Fruit fly (Drosophila melanogaster): ENCODE measurements around the gene Graf.

The Graf gene

dm6 chrX:15802880-15803650, 42.5 kb upstream of the Graf start (continued):
- TF ChIP-seq CG15601 (tag; optimal IDR thresholded peaks at IDR 0.05) (no peak), CG11085 (GFP tag; IDR thresholded peaks at IDR 0.05) (no peak), Side (GFP tag; optimal IDR thresholded peaks at IDR 0.05) (no peak), CG17186 (GFP tag; optimal IDR thresholded peaks at IDR 0.05) (no peak), CG6654 (GFP tag; optimal IDR thresholded peaks at IDR 0.05) (no peak), insv (GFP tag; optimal IDR thresholded peaks at IDR 0.05) (no peak), ase (GFP tag; IDR thresholded peaks at IDR 0.05) (no peak), scrt (GFP tag; optimal IDR thresholded peaks at IDR 0.05) (peak; percentile 14), phol (tag; optimal IDR thresholded peaks at IDR 0.05) (peak; percentile 43), cg (GFP tag; optimal IDR thresholded peaks at IDR 0.05) (no peak), Sox100B (GFP tag; optimal IDR thresholded peaks at IDR 0.05) (peak; percentile 20), sd (tag; optimal IDR thresholded peaks at IDR 0.05) (peak; percentile 30), CG12391 (tag; optimal IDR thresholded peaks at IDR 0.05) (peak; percentile 34), CG7745 (tag; optimal IDR thresholded peaks at IDR 0.05) (no peak), GATAe (GFP tag; conservative IDR thresholded peaks at IDR 0.05) (no peak), Gug (GFP tag; IDR thresholded peaks at IDR 0.05) (no peak), peb (GFP tag; IDR thresholded peaks at IDR 0.05) (no peak), CG33557 (GFP tag; optimal IDR thresholded peaks at IDR 0.05) (no peak), corto (GFP tag; optimal IDR thresholded peaks at IDR 0.05) (no peak), Dref (GFP tag; IDR thresholded peaks at IDR 0.05) (peak; percentile 81), CG17912 (GFP tag; optimal IDR thresholded peaks at IDR 0.05) (no peak), CG4282 (GFP tag; optimal IDR thresholded peaks at IDR 0.05) (no peak), cad (GFP tag; optimal IDR thresholded peaks at IDR 0.05) (no peak), mam (GFP tag; optimal IDR thresholded peaks at IDR 0.05) (peak; percentile 15), CG9932 (GFP tag; IDR thresholded peaks at IDR 0.05) (peak; percentile 62), CG2116 (GFP tag; optimal IDR thresholded peaks at IDR 0.05) (peak; percentile 36), CG8388 (GFP tag; optimal IDR thresholded peaks at IDR 0.05) (peak; percentile 32), en (GFP tag; optimal IDR thresholded peaks at IDR 0.05) (no peak), Ets65A (GFP tag) (peak; percentile 58), toy (GFP tag; IDR thresholded peaks at IDR 0.05) (no peak), HmgZ (tag; optimal IDR thresholded peaks at IDR 0.05) (no peak), Med (GFP tag) (peak; percentile 59), onecut (GFP tag; IDR thresholded peaks at IDR 0.05) (no peak), slbo (GFP tag; IDR thresholded peaks at IDR 0.05) (peak; percentile 41), nerfin-1 (tag; optimal IDR thresholded peaks at IDR 0.05) (no peak), ssp (GFP tag; IDR thresholded peaks at IDR 0.05) (peak; percentile 72), fd102C (GFP tag; optimal IDR thresholded peaks at IDR 0.05) (no peak), org-1 (GFP tag; optimal IDR thresholded peaks at IDR 0.05) (no peak), tgo (GFP tag; IDR thresholded peaks at IDR 0.05) (0 out of 3 replicates have a peak, but pooled peaks have one; percentile 17), eve (GFP tag; optimal IDR thresholded peaks at IDR 0.05) (peak in 1 of 2 experiments; percentile 38), Tbp (GFP tag; optimal IDR thresholded peaks at IDR 0.05) (no peak), Dll (GFP tag; IDR thresholded peaks at IDR 0.05; ENCODE audit: partially characterized antibody) (peak; percentile 75; the same call in 3 of the 4 replicates), CG17385 (GFP tag; optimal IDR thresholded peaks at IDR 0.05) (peak; percentile 36), kay (GFP tag; optimal IDR thresholded peaks at IDR 0.05) (no peak), CG12659 (GFP tag; optimal IDR thresholded peaks at IDR 0.05) (peak; percentile 20), CG13894 (tag; optimal IDR thresholded peaks at IDR 0.05) (peak; percentile 46), dan (GFP tag; IDR thresholded peaks at IDR 0.05) (no peak), CG7928 (GFP tag; optimal IDR thresholded peaks at IDR 0.05) (no peak), B-H2 (GFP tag; optimal IDR thresholded peaks at IDR 0.05) (peak; percentile 31), CG3281 (GFP tag; optimal IDR thresholded peaks at IDR 0.05) (peak; percentile 32)
